Worm (Caenorhabditis elegans) whole organism, L2 larva: ENCODE data around the gene C31B8.16.
"Not testable (repeated sequence)": the region's sequence is repeated elsewhere in the genome, so short reads cannot be mapped to it uniquely, and the experiment has no call there.

Experiments used
- R02D3.7 ChIP-seq: fragments of 150-350 bp; optimal IDR thresholded peaks from 2 replicates; lab custom pipeline; 2014; ENCODE audit warnings: missing biosample characterization, missing genetic modification characterization
- Y55F3AM.14 ChIP-seq: fragments of 200-800 bp; sonication (Bioruptor generic); optimal IDR thresholded peaks from 2 replicates; lab custom pipeline; 2018; ENCODE audit warnings: mild to moderate bottlenecking, missing genetic modification characterization, missing compliant biosample characterization
- alr-1 ChIP-seq: fragments of 150-350 bp; optimal IDR thresholded peaks from 2 replicates; lab custom pipeline; 2014; ENCODE audit warnings: missing biosample characterization, missing genetic modification characterization
- ama-1 ChIP-seq: fragments of 150-350 bp; optimal IDR thresholded peaks from 2 replicates; lab custom pipeline; 2018; ENCODE audit warnings: inconsistent platforms
- ceh-16 ChIP-seq: fragments of 150-350 bp; optimal IDR thresholded peaks from 2 replicates; lab custom pipeline; 2014; ENCODE audit warnings: missing biosample characterization, missing genetic modification characterization
- ceh-82 ChIP-seq: fragments of 150-350 bp; optimal IDR thresholded peaks from 2 replicates; lab custom pipeline; 2014; ENCODE audit warnings: missing biosample characterization, missing genetic modification characterization
- crh-2 ChIP-seq: sonication (generic microtip); optimal IDR thresholded peaks from 2 replicates; lab custom pipeline; 2017; ENCODE audit warnings: missing biosample characterization, missing genetic modification characterization
- dmd-4 ChIP-seq: sonication (generic microtip); optimal IDR thresholded peaks from 2 replicates; lab custom pipeline; 2017; ENCODE audit warnings: missing biosample characterization, missing genetic modification characterization
- elt-1 ChIP-seq: fragments of 150-350 bp; optimal IDR thresholded peaks from 2 replicates; lab custom pipeline; 2014; ENCODE audit warnings: missing biosample characterization, missing genetic modification characterization
- elt-3 ChIP-seq: sonication (generic microtip); optimal IDR thresholded peaks from 2 replicates; lab custom pipeline; 2017; ENCODE audit warnings: missing biosample characterization, missing genetic modification characterization
- gmeb-1 ChIP-seq: fragments of 150-350 bp; optimal IDR thresholded peaks from 2 replicates; lab custom pipeline; 2014; ENCODE audit warnings: missing biosample characterization, missing genetic modification characterization
- lin-11 ChIP-seq: fragments of 150-350 bp; sonication (generic microtip); optimal IDR thresholded peaks from 2 replicates; lab custom pipeline; 2014; ENCODE audit warnings: missing biosample characterization, missing genetic modification characterization, inconsistent platforms, mixed read lengths
- lin-13 ChIP-seq: fragments of 150-350 bp; optimal IDR thresholded peaks from 2 replicates; lab custom pipeline; 2014; ENCODE audit warnings: missing biosample characterization, missing genetic modification reagents, missing genetic modification characterization
- lin-39 ChIP-seq: fragments of 150-350 bp; optimal IDR thresholded peaks from 2 replicates; lab custom pipeline; 2014; ENCODE audit warnings: missing biosample characterization, missing genetic modification reagents, missing genetic modification characterization
- lsy-2 ChIP-seq, 2 experiments: fragments of 150-350 bp in 1 of 2; sonication (generic microtip) in 1 of 2; optimal IDR thresholded peaks; 2 replicates each; lab custom pipeline; 2014 to 2017; ENCODE audit warnings: missing biosample characterization in 2 of 2, missing genetic modification characterization in 2 of 2
- mbf-1 ChIP-seq: sonication (generic microtip); optimal IDR thresholded peaks from 2 replicates; lab custom pipeline; 2017; ENCODE audit warnings: missing biosample characterization, missing genetic modification characterization
- mdl-1 ChIP-seq, 2 experiments: fragments of 150-350 bp in 1 of 2; sonication (generic microtip) in 1 of 2; optimal IDR thresholded peaks; 2 replicates each; lab custom pipeline; 2017; ENCODE audit warnings: missing biosample characterization in 2 of 2, missing genetic modification characterization in 2 of 2
- nhr-12 ChIP-seq: fragments of 150-350 bp; optimal IDR thresholded peaks from 2 replicates; lab custom pipeline; 2014; ENCODE audit warnings: missing biosample characterization, missing genetic modification characterization
- nhr-21 ChIP-seq: fragments of 150-350 bp; optimal IDR thresholded peaks from 2 replicates; lab custom pipeline; 2014; ENCODE audit warnings: missing biosample characterization, missing genetic modification characterization
- nhr-23 ChIP-seq: fragments of 150-350 bp; optimal IDR thresholded peaks from 2 replicates; lab custom pipeline; 2014; ENCODE audit warnings: missing biosample characterization, missing genetic modification reagents, missing genetic modification characterization
- nhr-237 ChIP-seq: fragments of 150-350 bp; optimal IDR thresholded peaks from 2 replicates; lab custom pipeline; 2014; ENCODE audit warnings: missing biosample characterization, missing genetic modification characterization
- nhr-6 ChIP-seq: fragments of 150-350 bp; optimal IDR thresholded peaks from 2 replicates; lab custom pipeline; 2014; ENCODE audit warnings: missing biosample characterization, missing genetic modification characterization
- nhr-77 ChIP-seq: fragments of 150-350 bp; optimal IDR thresholded peaks from 2 replicates; lab custom pipeline; 2014; ENCODE audit warnings: missing biosample characterization, missing genetic modification characterization
- peb-1 ChIP-seq: fragments of 150-350 bp; optimal IDR thresholded peaks from 2 replicates; lab custom pipeline; 2014; ENCODE audit warnings: missing biosample characterization, missing genetic modification characterization
- sem-4 ChIP-seq: fragments of 150-350 bp; optimal IDR thresholded peaks from 2 replicates; lab custom pipeline; 2014; ENCODE audit warnings: missing biosample characterization, missing genetic modification reagents, missing genetic modification characterization
- skn-1 ChIP-seq: sonication (generic microtip); optimal IDR thresholded peaks from 2 replicates; lab custom pipeline; 2017; ENCODE audit warnings: missing biosample characterization, missing genetic modification characterization
- sma-3 ChIP-seq: sonication (generic microtip); optimal IDR thresholded peaks from 2 replicates; lab custom pipeline; 2016; ENCODE audit warnings: missing genetic modification reagents, missing genetic modification characterization, missing compliant biosample characterization
- snpc-4 ChIP-seq: fragments of 150-350 bp; optimal IDR thresholded peaks from 2 replicates; lab custom pipeline; 2014; ENCODE audit warnings: missing biosample characterization, missing genetic modification characterization
- unc-62 ChIP-seq: fragments of 150-350 bp; optimal IDR thresholded peaks from 2 replicates; lab custom pipeline; 2014; ENCODE audit warnings: missing biosample characterization, missing genetic modification reagents, missing genetic modification characterization
- ztf-1 ChIP-seq: fragments of 200-800 bp; sonication (Bioruptor generic); conservative IDR thresholded peaks from 2 replicates; pipeline ENCODE4 v1.3.6; 2022; ENCODE audit warnings: missing genetic modification characterization, missing compliant biosample characterization
- ztf-4 ChIP-seq: fragments of 150-350 bp; optimal IDR thresholded peaks from 2 replicates; lab custom pipeline; 2014; ENCODE audit warnings: missing biosample characterization, missing genetic modification characterization

The C31B8.16 gene

ce11 chrV:2971307-2971999 is 41.6 kb downstream of the C31B8.16 start, which contains the start of gene srw-129:
TSS of gene srw-129 (plus strand) at chrV:2971949.
- TF ChIP-seq sem-4 = no peak
- TF ChIP-seq nhr-237 (tag; lab: Kevin White, UChicago) = no peak
- no peak for TF ChIP-seq sma-3 (GFP tag; lab: Kevin White, UChicago)
- no peak for TF ChIP-seq lsy-2 (tag; optimal IDR thresholded peaks at IDR 0.05; lab: Kevin White, UChicago)
- TF ChIP-seq dmd-4 (tag; lab: Kevin White, UChicago) = no peak
- TF ChIP-seq nhr-12 (tag; lab: Kevin White, UChicago) = no peak
- no peak for TF ChIP-seq nhr-21 (tag; lab: Kevin White, UChicago)
- TF ChIP-seq mbf-1 (tag; lab: Kevin White, UChicago) = no peak
- no peak for TF ChIP-seq ceh-82 (tag; lab: Kevin White, UChicago)

ce11 chrV:2975285-2975684 is 45.4 kb downstream of the C31B8.16 start, which contains the start of gene srw-123:
TSS of gene srw-123 (minus strand) at chrV:2975385.
- not testable (repeated sequence) for TF ChIP-seq ceh-16 (tag; lab: Kevin White, UChicago); Y55F3AM.14; skn-1 (tag; lab: Kevin White, UChicago)

ce11 chrV:2976287-2976686 is 46.4 kb downstream of the C31B8.16 start, which contains the start of gene srw-124:
TSS of gene srw-124 (plus strand) at chrV:2976587.
- TF ChIP-seq ztf-4 (tag; lab: Kevin White, UChicago) = no peak
- no peak for TF ChIP-seq R02D3.7 (tag; lab: Kevin White, UChicago)
- TF ChIP-seq dmd-4 (tag; lab: Kevin White, UChicago) = no peak
- TF ChIP-seq snpc-4 (tag; lab: Kevin White, UChicago) = no peak
- TF ChIP-seq nhr-23 (tag; lab: Kevin White, UChicago) = no peak
- TF ChIP-seq crh-2 = no peak
- no peak for TF ChIP-seq elt-3 (tag; lab: Kevin White, UChicago)
- no peak for TF ChIP-seq gmeb-1 (tag; lab: Kevin White, UChicago)
- TF ChIP-seq elt-1 (tag; lab: Kevin White, UChicago) = no peak
- TF ChIP-seq ceh-16 (tag; lab: Kevin White, UChicago) = no peak
- no peak for TF ChIP-seq alr-1 (tag; lab: Kevin White, UChicago)
- TF ChIP-seq nhr-77 (tag; lab: Kevin White, UChicago) = no peak
- TF ChIP-seq unc-62 (GFP tag; lab: Kevin White, UChicago) = no peak
- TF ChIP-seq lin-39 (tag; lab: Kevin White, UChicago) = no peak
- TF ChIP-seq skn-1 (tag; lab: Kevin White, UChicago) = no peak
- TF ChIP-seq ztf-1 (GFP tag; lab: Robert Waterston, UW) = no peak
- TF ChIP-seq mdl-1 (tag; optimal IDR thresholded peaks at IDR 0.05; lab: Kevin White, UChicago) = no peak
- no peak for TF ChIP-seq mbf-1 (tag; lab: Kevin White, UChicago)
- no peak for TF ChIP-seq peb-1
- TF ChIP-seq nhr-237 (tag; lab: Kevin White, UChicago) = no peak

- TF ChIP-seq lin-13 (GFP tag; lab: Kevin White, UChicago) (no peak), nhr-237 (tag; lab: Kevin White, UChicago) (no peak), sem-4 (no peak), nhr-12 (tag; lab: Kevin White, UChicago) (no peak), alr-1 (tag; lab: Kevin White, UChicago) (no peak), skn-1 (tag; lab: Kevin White, UChicago) (no peak), R02D3.7 (tag; lab: Kevin White, UChicago) (no peak), lin-11 (no peak), ama-1 (no peak), elt-3 (tag; lab: Kevin White, UChicago) (no peak), sma-3 (GFP tag; lab: Kevin White, UChicago) (no peak), nhr-6 (no peak)
Observed at ce11 chrV:2979978-2980377, 50.1 kb downstream of the C31B8.16 start, which contains the start of gene srw-118. TSS of gene srw-118 (minus strand) at chrV:2980078.
